Fruit fly (Drosophila melanogaster) whole organism, embryonic: ENCODE data around the gene gro.
A peak's percentile ranks its signal among the peaks of the same experiment; 100 is the strongest.

ENCODE experiments used
- CG13296 ChIP-seq: fragments of 200-800 bp; sonication (Bioruptor generic); optimal IDR thresholded peaks from 3 replicates; lab custom pipeline; 2018; ENCODE audit warnings: missing biosample characterization, mild to moderate bottlenecking, missing genetic modification characterization
- CG13775 ChIP-seq: fragments of 200-800 bp; sonication (Bioruptor generic); optimal IDR thresholded peaks from 3 replicates; lab custom pipeline; 2017; ENCODE audit warnings: missing biosample characterization, mild to moderate bottlenecking, missing genetic modification characterization
- CG15073 ChIP-seq: fragments of 200-800 bp; sonication (Bioruptor generic); optimal IDR thresholded peaks from 2 replicates; lab custom pipeline; 2016; ENCODE audit warnings: missing biosample characterization, missing genetic modification characterization
- CG15696 ChIP-seq: fragments of 200-800 bp; sonication (Bioruptor generic); optimal IDR thresholded peaks from 2 replicates; lab custom pipeline; 2019; ENCODE audit warnings: missing biosample characterization, mild to moderate bottlenecking, missing genetic modification characterization, moderate library complexity
- CG1792 ChIP-seq: fragments of 200-800 bp; sonication (Bioruptor generic); optimal IDR thresholded peaks from 2 replicates; lab custom pipeline; 2016; ENCODE audit warnings: missing biosample characterization, missing genetic modification characterization
- CG6254 ChIP-seq: fragments of 200-800 bp; sonication (Bioruptor generic); optimal IDR thresholded peaks from 3 replicates; lab custom pipeline; 2017; ENCODE audit warnings: mild to moderate bottlenecking, missing biosample characterization, missing genetic modification reagents, missing genetic modification characterization
- CG8388 ChIP-seq: fragments of 200-800 bp; sonication (Bioruptor generic); optimal IDR thresholded peaks from 2 replicates; lab custom pipeline; 2019; ENCODE audit warnings: missing biosample characterization, mild to moderate bottlenecking, missing genetic modification characterization, moderate library complexity
- CoRest ChIP-seq: fragments of 200-800 bp; sonication (Bioruptor generic); optimal IDR thresholded peaks from 3 replicates; lab custom pipeline; 2018; ENCODE audit warnings: missing biosample characterization, mild to moderate bottlenecking, missing genetic modification characterization, moderate library complexity
- Dfd ChIP-seq, 2 experiments: fragments of >200 bp; optimal IDR thresholded peaks; 2 replicates each; lab custom pipeline; 2017; ENCODE audit warnings: missing biosample characterization in 2 of 2, missing genetic modification characterization in 2 of 2
- Dref ChIP-seq: fragments of 200-800 bp; sonication (Bioruptor generic); IDR thresholded peaks from 2 replicates; pipeline ENCODE4 v1.3.6; 2022; ENCODE audit warnings: missing biosample characterization, missing genetic modification characterization
- Eip74EF ChIP-seq, 2 experiments: fragments of 200-800 bp in 1 of 2; fragments of >200 bp in 1 of 2; sonication (Bioruptor generic) in 1 of 2; optimal IDR thresholded peaks; 2 replicates each; lab custom pipeline; 2017 to 2019; ENCODE audit warnings: missing biosample characterization in 2 of 2, missing genetic modification characterization in 2 of 2, mild to moderate bottlenecking in 1 of 2, moderate library complexity in 1 of 2
- Elba2 ChIP-seq: fragments of 200-800 bp; sonication (Bioruptor generic); optimal IDR thresholded peaks from 3 replicates; lab custom pipeline; 2016; ENCODE audit warnings: missing biosample characterization, missing genetic modification characterization
- Ets97D ChIP-seq: fragments of 200-800 bp; sonication (Bioruptor generic); optimal IDR thresholded peaks from 3 replicates; lab custom pipeline; 2016; ENCODE audit warnings: missing biosample characterization, missing genetic modification characterization
- HLHmδ ChIP-seq: fragments of 200-800 bp; sonication (Bioruptor generic); optimal IDR thresholded peaks from 2 replicates; lab custom pipeline; 2018; ENCODE audit warnings: missing biosample characterization, mild to moderate bottlenecking, missing genetic modification characterization, moderate library complexity
- Hr78 ChIP-seq, 2 experiments: fragments of 200-800 bp in 1 of 2; fragments of >200 bp in 1 of 2; sonication (Bioruptor generic) in 1 of 2; optimal IDR thresholded peaks; 2 replicates each; lab custom pipeline; 2017 to 2019; ENCODE audit warnings: missing biosample characterization in 2 of 2, missing genetic modification characterization in 2 of 2, mild to moderate bottlenecking in 1 of 2, moderate library complexity in 1 of 2
- Jarid2 ChIP-seq: fragments of 200-800 bp; sonication (Bioruptor generic); optimal IDR thresholded peaks from 3 replicates; lab custom pipeline; 2017; ENCODE audit warnings: mild to moderate bottlenecking, missing biosample characterization, missing genetic modification reagents, missing genetic modification characterization
- Lim3 ChIP-seq: fragments of 200-800 bp; sonication (Bioruptor generic); IDR thresholded peaks from 2 replicates; pipeline ENCODE4 v1.3.6; 2022; ENCODE audit warnings: missing biosample characterization, missing genetic modification characterization
- Mrtf ChIP-seq: fragments of 200-800 bp; sonication (Bioruptor generic); IDR thresholded peaks from 3 replicates; pipeline ENCODE4 v1.3.6; 2022; ENCODE audit warnings: missing biosample characterization, missing genetic modification characterization
- Optix ChIP-seq: fragments of 200-800 bp; sonication (Bioruptor generic); IDR thresholded peaks from 3 replicates; pipeline ENCODE4 v1.3.6; 2022; ENCODE audit warnings: missing biosample characterization, missing genetic modification characterization
- Usf ChIP-seq: fragments of 200-800 bp; sonication (Bioruptor generic); optimal IDR thresholded peaks from 2 replicates; lab custom pipeline; 2017; ENCODE audit warnings: missing genotype, missing biosample characterization, missing genetic modification characterization
- amos ChIP-seq: fragments of 200-800 bp; sonication (Bioruptor generic); IDR thresholded peaks from 2 replicates; pipeline ENCODE4 v1.3.6; 2022; ENCODE audit warnings: missing biosample characterization, missing genetic modification characterization; ENCODE audit not compliant: partially characterized antibody
- cad ChIP-seq: fragments of >200 bp; optimal IDR thresholded peaks from 2 replicates; lab custom pipeline; 2017; ENCODE audit warnings: missing biosample characterization, missing genetic modification characterization
- chm ChIP-seq: fragments of 200-800 bp; sonication (Bioruptor generic); IDR thresholded peaks from 2 replicates; pipeline ENCODE4 v1.3.6; 2022; ENCODE audit warnings: missing biosample characterization, missing genetic modification characterization
- ci ChIP-seq: fragments of 200-800 bp; sonication (Bioruptor generic); IDR thresholded peaks from 3 replicates; pipeline ENCODE4 v1.3.6; 2022; ENCODE audit warnings: missing biosample characterization, missing genetic modification characterization
- crol ChIP-seq: fragments of 200-800 bp; sonication (Bioruptor generic); IDR thresholded peaks from 2 replicates; pipeline ENCODE4 v1.3.6; 2022; ENCODE audit warnings: missing biosample characterization, missing genetic modification characterization
- emc ChIP-seq: fragments of 200-800 bp; sonication (Bioruptor generic); optimal IDR thresholded peaks from 2 replicates; lab custom pipeline; 2016; ENCODE audit warnings: missing biosample characterization, missing genetic modification characterization
- gsb-n ChIP-seq: fragments of 200-800 bp; sonication (Bioruptor generic); optimal IDR thresholded peaks from 3 replicates; lab custom pipeline; 2018; ENCODE audit warnings: missing biosample characterization, mild to moderate bottlenecking, missing genetic modification characterization
- insv ChIP-seq, 2 experiments: fragments of 200-800 bp; sonication (Bioruptor generic); optimal IDR thresholded peaks; 3 replicates each; lab custom pipeline; 2016 to 2018; ENCODE audit warnings: missing biosample characterization in 2 of 2, missing genetic modification characterization in 2 of 2
- kni ChIP-seq: fragments of 200-800 bp; sonication (Bioruptor generic); optimal IDR thresholded peaks from 3 replicates; lab custom pipeline; 2017; ENCODE audit warnings: mild to moderate bottlenecking, missing biosample characterization, missing genetic modification reagents, missing genetic modification characterization
- oc ChIP-seq: fragments of 200-800 bp; sonication (Bioruptor generic); optimal IDR thresholded peaks from 2 replicates; lab custom pipeline; 2018; ENCODE audit warnings: missing biosample characterization, mild to moderate bottlenecking, missing genetic modification characterization, moderate library complexity
- otp ChIP-seq: fragments of 200-800 bp; sonication (Bioruptor generic); IDR thresholded peaks from 3 replicates; pipeline ENCODE4, ENCODE4 v1.3.6; 2022; ENCODE audit warnings: missing biosample characterization, missing genetic modification characterization
- phol ChIP-seq: fragments of 200-800 bp; sonication (Bioruptor generic); optimal IDR thresholded peaks from 3 replicates; lab custom pipeline; 2018; ENCODE audit warnings: missing biosample characterization, mild to moderate bottlenecking, missing genetic modification characterization, moderate library complexity
- pnt ChIP-seq: fragments of 200-800 bp; sonication (Bioruptor generic); optimal IDR thresholded peaks from 3 replicates; lab custom pipeline; 2016; ENCODE audit warnings: missing biosample characterization, missing genetic modification characterization
- pros ChIP-seq: fragments of 200-800 bp; sonication (Bioruptor generic); optimal IDR thresholded peaks from 3 replicates; lab custom pipeline; 2019; ENCODE audit warnings: missing biosample characterization, mild to moderate bottlenecking, missing genetic modification characterization, moderate library complexity
- pzg ChIP-seq: fragments of 200-800 bp; sonication (Bioruptor generic); optimal IDR thresholded peaks from 3 replicates; lab custom pipeline; 2018; ENCODE audit warnings: missing biosample characterization, mild to moderate bottlenecking, missing genetic modification characterization, moderate library complexity
- ro ChIP-seq: fragments of 200-800 bp; sonication (Bioruptor generic); IDR thresholded peaks from 2 replicates; pipeline ENCODE4 v1.3.6; 2022; ENCODE audit warnings: missing biosample characterization, missing genetic modification characterization
- row ChIP-seq: fragments of 200-800 bp; sonication (Bioruptor generic); IDR thresholded peaks from 3 replicates; pipeline ENCODE4 v1.3.6; 2022; ENCODE audit warnings: missing biosample characterization, missing genetic modification characterization
- sens ChIP-seq: fragments of 200-800 bp; sonication (Bioruptor generic); peaks from one replicate; lab custom pipeline; 2016; ENCODE audit warnings: missing biosample characterization, missing genetic modification characterization
- sqz ChIP-seq: fragments of 200-800 bp; sonication (Bioruptor generic); optimal IDR thresholded peaks from 3 replicates; lab custom pipeline; 2018; ENCODE audit warnings: missing biosample characterization, mild to moderate bottlenecking, missing genetic modification characterization
- stc ChIP-seq: fragments of 200-800 bp; sonication (Bioruptor generic); IDR thresholded peaks from 2 replicates; pipeline ENCODE4 v1.3.6; 2022; ENCODE audit warnings: missing biosample characterization, missing genetic modification characterization
- tll ChIP-seq, 2 experiments: fragments of 200-800 bp in 1 of 2; fragments of >200 bp in 1 of 2; sonication (Bioruptor generic) in 1 of 2; optimal IDR thresholded peaks; 2 replicates each; lab custom pipeline; 2017 to 2019; ENCODE audit warnings: missing biosample characterization in 2 of 2, missing genetic modification characterization in 2 of 2, mild to moderate bottlenecking in 1 of 2, moderate library complexity in 1 of 2
- trem ChIP-seq: fragments of 200-800 bp; optimal IDR thresholded peaks from 3 replicates; lab custom pipeline; 2019; ENCODE audit warnings: missing biosample characterization, mild to moderate bottlenecking, missing genetic modification characterization, moderate library complexity
- trh ChIP-seq: fragments of 200-800 bp; sonication (Bioruptor generic); optimal IDR thresholded peaks from 2 replicates; lab custom pipeline; 2016; ENCODE audit warnings: missing biosample characterization, missing genetic modification characterization
- twi ChIP-seq: fragments of 200-800 bp; optimal IDR thresholded peaks from 2 replicates; lab custom pipeline; 2019; ENCODE audit warnings: missing biosample characterization, mild to moderate bottlenecking, missing genetic modification characterization, moderate library complexity
- unc-4 ChIP-seq: fragments of 200-800 bp; sonication (Bioruptor generic); IDR thresholded peaks from 2 replicates; pipeline ENCODE4 v1.3.6; 2022; ENCODE audit warnings: missing biosample characterization, missing genetic modification characterization; ENCODE audit not compliant: partially characterized antibody
- vfl ChIP-seq: fragments of 200-800 bp; sonication (Bioruptor generic); optimal IDR thresholded peaks from 2 replicates; lab custom pipeline; 2016; ENCODE audit warnings: missing biosample characterization, missing genetic modification characterization
- zen ChIP-seq: fragments of 200-800 bp; sonication (Bioruptor generic); optimal IDR thresholded peaks from 3 replicates; lab custom pipeline; 2018; ENCODE audit warnings: missing biosample characterization, mild to moderate bottlenecking, missing genetic modification characterization, moderate library complexity

gro gene

DNA sequence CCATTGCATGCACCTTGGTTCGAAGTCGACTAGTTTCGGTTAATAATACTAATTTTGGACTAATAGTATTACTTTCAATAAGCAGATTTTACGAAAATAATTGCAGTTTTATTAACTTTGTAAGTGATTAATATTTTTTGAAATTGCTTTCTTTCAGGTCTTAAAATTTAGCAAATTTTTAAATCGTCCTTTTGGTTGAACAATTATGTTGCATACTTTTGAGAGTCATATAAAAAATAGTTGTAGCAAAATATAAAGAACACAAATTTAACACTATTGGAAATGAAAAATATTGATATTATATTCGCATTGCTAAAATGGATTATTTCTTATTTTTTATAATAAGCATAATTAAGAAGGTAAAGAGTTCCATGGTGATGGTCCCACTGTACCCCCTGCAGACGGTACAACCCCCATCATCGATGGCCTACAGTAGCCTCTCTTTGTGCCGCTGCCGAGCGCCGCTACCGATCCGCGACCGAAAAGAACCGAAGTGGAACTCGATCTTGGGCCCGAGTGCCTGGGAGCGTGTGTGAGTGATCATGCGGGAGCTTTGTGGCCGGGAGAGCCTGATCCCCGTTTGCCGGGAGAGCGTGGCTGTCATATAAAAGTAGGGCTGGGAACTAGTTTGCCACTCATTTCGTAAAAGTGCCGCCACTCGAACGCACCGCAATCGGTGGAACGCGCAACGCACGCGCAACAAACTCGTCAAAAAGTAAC, 20.2 kb upstream of the gro start (continued):
- TF ChIP-seq row = peak; percentile 92
- peak; percentile 88 for TF ChIP-seq CG13296
- TF ChIP-seq unc-4 = no peak
- peak; percentile 68; the same call in 1 of the 2 replicates for TF ChIP-seq stc (GFP tag; lab: Robert Waterston, UW)
- TF ChIP-seq Eip74EF (GFP tag; optimal IDR thresholded peaks at IDR 0.05; lab: Kevin White, UChicago) = peak in 1 of 2 experiments; percentile 94
- 0 out of 3 replicates have a peak, but pooled peaks have one; percentile 36 for TF ChIP-seq Optix
- TF ChIP-seq Mrtf (GFP tag; lab: Robert Waterston, UW) = 0 out of 3 replicates have a peak, but pooled peaks have one; percentile 64
- peak; percentile 56; the same call in 1 of the 2 replicates for TF ChIP-seq Lim3
- TF ChIP-seq, all 482 proteins: peak for 403

DNA sequence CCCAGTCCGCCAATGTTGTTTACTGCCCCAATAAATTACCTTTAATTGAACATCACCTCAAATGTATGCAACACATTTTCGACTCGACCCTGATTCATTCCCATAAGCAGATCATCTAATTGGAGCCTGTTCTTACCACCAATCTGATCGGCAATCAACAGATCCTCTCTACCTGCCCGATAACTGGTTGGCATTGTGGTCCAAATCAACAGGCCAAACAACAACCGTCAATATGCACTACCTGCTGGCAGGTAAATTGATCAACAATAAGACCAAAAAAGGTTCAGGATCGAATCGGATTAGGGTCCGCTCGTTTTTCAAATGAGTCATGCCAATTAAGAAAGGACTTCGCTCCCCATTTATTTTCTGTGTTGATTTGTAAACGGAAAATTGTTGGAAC, 18.3 kb upstream of the gro start:
- peak; percentile 31 for TF ChIP-seq oc
- TF ChIP-seq pros (GFP tag; lab: Kevin White, UChicago) = peak; percentile 43
- TF ChIP-seq tll (GFP tag; optimal IDR thresholded peaks at IDR 0.05; lab: Kevin White, UChicago) = peak in 1 of 2 experiments; percentile 73
- TF ChIP-seq chm (GFP tag; lab: Robert Waterston, UW) = peak; percentile 35; the same call in 1 of the 2 replicates
- no peak for TF ChIP-seq CG6254 (GFP tag; lab: Kevin White, UChicago)
- peak; percentile 65 for TF ChIP-seq gsb-n (tag; lab: Kevin White, UChicago)
- TF ChIP-seq Hr78 (GFP tag; optimal IDR thresholded peaks at IDR 0.05; lab: Kevin White, UChicago) = no peak
- TF ChIP-seq ci (GFP tag; lab: Robert Waterston, UW) = no peak
- no peak for TF ChIP-seq CoRest (tag; lab: Kevin White, UChicago)
- peak; percentile 80 for TF ChIP-seq Elba2 (GFP tag; lab: Kevin White, UChicago)
- TF ChIP-seq amos = no peak
- TF ChIP-seq Dfd (GFP tag; optimal IDR thresholded peaks at IDR 0.05; lab: Kevin White, UChicago) = no peak
- no peak for TF ChIP-seq Dref (GFP tag; lab: Robert Waterston, UW)
- peak; percentile 39 for TF ChIP-seq sqz (GFP tag; lab: Kevin White, UChicago)
- TF ChIP-seq insv (GFP tag; optimal IDR thresholded peaks at IDR 0.05; lab: Kevin White, UChicago) = peak in 1 of 2 experiments; percentile 98
- TF ChIP-seq vfl (GFP tag; lab: Kevin White, UChicago) = peak; percentile 10
- TF ChIP-seq otp (GFP tag; lab: Robert Waterston, UW) = no peak
- peak; percentile 78 for TF ChIP-seq zen
- peak; percentile 92 for TF ChIP-seq kni (GFP tag; lab: Kevin White, UChicago)
- TF ChIP-seq HLHmδ (GFP tag; lab: Kevin White, UChicago) = peak; percentile 2
- peak; percentile 3 for TF ChIP-seq cad (GFP tag; lab: Kevin White, UChicago)
- peak; percentile 82 for TF ChIP-seq sens (GFP tag; lab: Kevin White, UChicago)
- TF ChIP-seq CG8388 (GFP tag; lab: Kevin White, UChicago) = no peak
- TF ChIP-seq CG15696 (tag; lab: Kevin White, UChicago) = peak; percentile 38
- no peak for TF ChIP-seq pzg (GFP tag; lab: Kevin White, UChicago)
- no peak for TF ChIP-seq emc
- TF ChIP-seq, all 482 proteins: peak for 15

- TF ChIP-seq twi (peak; percentile 90), CG13775 (GFP tag; lab: Kevin White, UChicago) (no peak), trh (GFP tag; lab: Kevin White, UChicago) (no peak), CG1792 (no peak), Jarid2 (GFP tag; lab: Kevin White, UChicago) (no peak), pnt (GFP tag; lab: Kevin White, UChicago) (no peak), ro (no peak), CG15073 (no peak), phol (tag; lab: Kevin White, UChicago) (no peak), crol (GFP tag; lab: Robert Waterston, UW) (peak; percentile 54; the same call in 1 of the 2 replicates), trem (tag; lab: Kevin White, UChicago) (no peak), Usf (GFP tag; lab: Kevin White, UChicago) (no peak), Ets97D (GFP tag; lab: Kevin White, UChicago) (no peak), oc (no peak)
Measured at dm6 chr3R:26024596-26025213, 16.8 kb upstream of the gro start.
